Fruit fly (Drosophila melanogaster): ENCODE results near the gene CG5056.

DNA sequence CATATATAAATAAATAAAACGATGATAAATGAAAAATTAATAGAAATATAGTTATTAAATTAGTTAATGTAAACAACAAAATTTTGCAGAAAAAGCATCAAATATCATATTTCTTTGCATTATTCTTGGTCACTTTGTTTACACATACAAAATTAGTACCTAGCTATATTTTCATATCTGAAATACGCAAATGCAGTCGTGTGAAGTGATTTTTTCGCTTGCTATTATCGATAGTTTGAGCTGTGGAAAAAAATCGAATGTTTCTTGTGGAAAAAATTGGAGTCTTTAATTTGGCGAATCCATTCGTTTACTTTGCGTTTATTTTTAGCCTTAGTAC, 30.0 kb downstream of the CG5056 start, which contains the start of gene Cnot4:
- TF ChIP-seq bab1 (GFP tag; optimal IDR thresholded peaks at IDR 0.05) (no peak), cic (GFP tag; optimal IDR thresholded peaks at IDR 0.05) (no peak), toe (GFP tag; optimal IDR thresholded peaks at IDR 0.05) (no peak), cnc (optimal IDR thresholded peaks at IDR 0.05) (no peak), Mnt (GFP tag; optimal IDR thresholded peaks at IDR 0.05) (no peak), pad (GFP tag; optimal IDR thresholded peaks at IDR 0.05) (no peak), Clk (GFP tag; optimal IDR thresholded peaks at IDR 0.05) (no peak)

Data from whole organism, adult.